Fruit fly (Drosophila melanogaster) whole organism, embryonic: Measurements from ENCODE around the gene CG1801.
A peak's percentile ranks its signal among the peaks of the same experiment; 100 is the strongest.

Experiments used
- Bteb2 ChIP-seq: fragments of 200-800 bp; sonication (Bioruptor generic); optimal IDR thresholded peaks from 2 replicates; lab custom pipeline; 2016; ENCODE audit warnings: missing biosample characterization, missing genetic modification characterization
- CG10321 ChIP-seq: fragments of 200-800 bp; sonication (Bioruptor generic); IDR thresholded peaks from 2 replicates; pipeline ENCODE4 v1.3.6; 2022; ENCODE audit warnings: missing biosample characterization, missing genetic modification characterization
- CG10543 ChIP-seq: fragments of 200-800 bp; sonication (Bioruptor generic); optimal IDR thresholded peaks from 3 replicates; lab custom pipeline; 2017; ENCODE audit warnings: missing biosample characterization, mild to moderate bottlenecking, missing genetic modification characterization, moderate library complexity
- CG11085 ChIP-seq: fragments of 200-800 bp; sonication (Bioruptor generic); IDR thresholded peaks from 2 replicates; pipeline ENCODE4 v1.3.6; 2022; ENCODE audit warnings: missing biosample characterization, missing genetic modification characterization
- CG11723 ChIP-seq: fragments of 200-800 bp; sonication (Bioruptor generic); optimal IDR thresholded peaks from 2 replicates; lab custom pipeline; 2017; ENCODE audit warnings: missing biosample characterization, mild to moderate bottlenecking, missing genetic modification characterization
- CG12659 ChIP-seq: fragments of 200-800 bp; sonication (Bioruptor generic); optimal IDR thresholded peaks from 3 replicates; lab custom pipeline; 2017; ENCODE audit warnings: mild to moderate bottlenecking, missing biosample characterization, missing genetic modification reagents, missing genetic modification characterization
- CG14667 ChIP-seq: fragments of 200-800 bp; sonication (Bioruptor generic); IDR thresholded peaks from 2 replicates; pipeline ENCODE4 v1.3.6; 2022; ENCODE audit warnings: missing biosample characterization, missing genetic modification characterization
- CG14710 ChIP-seq: fragments of 200-800 bp; sonication (Bioruptor generic); optimal IDR thresholded peaks from 3 replicates; lab custom pipeline; 2019; ENCODE audit warnings: missing biosample characterization, mild to moderate bottlenecking, missing genetic modification characterization, moderate library complexity
- CG14860 ChIP-seq: fragments of 200-800 bp; sonication (Bioruptor generic); IDR thresholded peaks from 3 replicates; pipeline ENCODE4 v1.3.6; 2022; ENCODE audit warnings: missing biosample characterization, missing genetic modification characterization; ENCODE audit not compliant: partially characterized antibody
- CG14965 ChIP-seq: fragments of 200-800 bp; sonication (Bioruptor generic); optimal IDR thresholded peaks from 2 replicates; lab custom pipeline; 2016; ENCODE audit warnings: missing biosample characterization, missing genetic modification characterization, borderline replicate concordance
- CG17361 ChIP-seq: fragments of 200-800 bp; sonication (Bioruptor generic); IDR thresholded peaks from 3 replicates; pipeline ENCODE4 v1.3.6; 2022; ENCODE audit warnings: missing biosample characterization, missing genetic modification characterization
- CG17568 ChIP-seq: fragments of 200-800 bp; sonication (Bioruptor generic); optimal IDR thresholded peaks from 2 replicates; lab custom pipeline; 2018; ENCODE audit warnings: missing biosample characterization, mild to moderate bottlenecking, missing genetic modification characterization, moderate library complexity
- CG2116 ChIP-seq: fragments of 200-800 bp; sonication (Bioruptor generic); optimal IDR thresholded peaks from 3 replicates; lab custom pipeline; 2018; ENCODE audit warnings: missing biosample characterization, mild to moderate bottlenecking, missing genetic modification characterization
- CG2129 ChIP-seq: fragments of 200-800 bp; sonication (Bioruptor generic); IDR thresholded peaks from 2 replicates; pipeline ENCODE4 v1.3.6; 2022; ENCODE audit warnings: missing biosample characterization, missing genetic modification characterization; ENCODE audit not compliant: partially characterized antibody
- CG2199 ChIP-seq: fragments of 200-800 bp; sonication (Bioruptor generic); IDR thresholded peaks from 3 replicates; pipeline ENCODE4 v1.3.6; 2022; ENCODE audit warnings: missing biosample characterization, missing genetic modification characterization
- CG30403 ChIP-seq: fragments of 200-800 bp; sonication (Bioruptor generic); optimal IDR thresholded peaks from 3 replicates; lab custom pipeline; 2016; ENCODE audit warnings: missing biosample characterization, missing genetic modification characterization
- CG31441 ChIP-seq: fragments of 200-800 bp; sonication (Bioruptor generic); IDR thresholded peaks from 2 replicates; pipeline ENCODE4 v1.3.6; 2022; ENCODE audit warnings: missing biosample characterization, missing genetic modification characterization
- CG3838 ChIP-seq: fragments of 200-800 bp; sonication (Bioruptor generic); optimal IDR thresholded peaks from 3 replicates; lab custom pipeline; 2016; ENCODE audit warnings: missing biosample characterization, missing genetic modification characterization
- CG6654 ChIP-seq: fragments of 200-800 bp; sonication (Bioruptor generic); optimal IDR thresholded peaks from 2 replicates; lab custom pipeline; 2017; ENCODE audit warnings: missing biosample characterization, mild to moderate bottlenecking, missing genetic modification characterization
- CG9609 ChIP-seq: fragments of 200-800 bp; sonication (Bioruptor generic); optimal IDR thresholded peaks from 3 replicates; lab custom pipeline; 2016; ENCODE audit warnings: missing biosample characterization, missing genetic modification characterization
- Camta ChIP-seq: fragments of 200-800 bp; sonication (Bioruptor generic); optimal IDR thresholded peaks from 2 replicates; lab custom pipeline; 2016; ENCODE audit warnings: missing biosample characterization, missing genetic modification characterization
- CrebB ChIP-seq: fragments of 200-800 bp; sonication (Bioruptor generic); optimal IDR thresholded peaks from 3 replicates; lab custom pipeline; 2018; ENCODE audit warnings: missing biosample characterization, mild to moderate bottlenecking, missing genetic modification characterization
- D ChIP-seq, 2 experiments: fragments of 200-800 bp in 1 of 2; fragments of >200 bp in 1 of 2; sonication (Bioruptor generic) in 1 of 2; optimal IDR thresholded peaks; 2 replicates in 1 of 2; 3 replicates in 1 of 2; lab custom pipeline; 2017; ENCODE audit warnings: mild to moderate bottlenecking in 1 of 2, missing biosample characterization in 1 of 2, missing genetic modification characterization in 1 of 2, missing genetic modification reagents in 1 of 2
- Dad ChIP-seq: fragments of 200-800 bp; sonication (Bioruptor generic); optimal IDR thresholded peaks from 3 replicates; lab custom pipeline; 2016; ENCODE audit warnings: missing biosample characterization, missing genetic modification characterization
- Dp ChIP-seq: fragments of 200-800 bp; sonication (Bioruptor generic); optimal IDR thresholded peaks from 2 replicates; lab custom pipeline; 2018; ENCODE audit warnings: missing biosample characterization, mild to moderate bottlenecking, missing genetic modification characterization, moderate library complexity
- Eip74EF ChIP-seq, 2 experiments: fragments of 200-800 bp in 1 of 2; fragments of >200 bp in 1 of 2; sonication (Bioruptor generic) in 1 of 2; optimal IDR thresholded peaks; 2 replicates each; lab custom pipeline; 2017 to 2019; ENCODE audit warnings: missing biosample characterization in 2 of 2, missing genetic modification characterization in 2 of 2, mild to moderate bottlenecking in 1 of 2, moderate library complexity in 1 of 2
- Elba2 ChIP-seq: fragments of 200-800 bp; sonication (Bioruptor generic); optimal IDR thresholded peaks from 3 replicates; lab custom pipeline; 2016; ENCODE audit warnings: missing biosample characterization, missing genetic modification characterization
- Fer1 ChIP-seq: fragments of 200-800 bp; sonication (Bioruptor generic); optimal IDR thresholded peaks from 2 replicates; lab custom pipeline; 2017; ENCODE audit warnings: missing biosample characterization, mild to moderate bottlenecking, missing genetic modification characterization
- Fer2 ChIP-seq: fragments of 200-800 bp; sonication (Bioruptor generic); optimal IDR thresholded peaks from 2 replicates; lab custom pipeline; 2018; ENCODE audit warnings: missing biosample characterization, mild to moderate bottlenecking, missing genetic modification characterization, moderate library complexity
- HHEX ChIP-seq: fragments of 200-800 bp; sonication (Bioruptor generic); optimal IDR thresholded peaks from 3 replicates; lab custom pipeline; 2017; ENCODE audit warnings: missing biosample characterization, mild to moderate bottlenecking, missing genetic modification characterization, missing genetic modification reagents
- Hmx ChIP-seq: fragments of 200-800 bp; sonication (Bioruptor generic); optimal IDR thresholded peaks from 2 replicates; lab custom pipeline; 2016; ENCODE audit warnings: missing biosample characterization, missing genetic modification characterization
- Oli ChIP-seq: fragments of 200-800 bp; sonication (Bioruptor generic); optimal IDR thresholded peaks from 2 replicates; lab custom pipeline; 2018; ENCODE audit warnings: missing biosample characterization, mild to moderate bottlenecking, missing genetic modification characterization, moderate library complexity
- ac ChIP-seq: fragments of 200-800 bp; sonication (Bioruptor generic); optimal IDR thresholded peaks from 3 replicates; lab custom pipeline; 2017; ENCODE audit warnings: missing biosample characterization, mild to moderate bottlenecking, missing genetic modification characterization
- chn ChIP-seq: fragments of 200-800 bp; sonication (Bioruptor generic); optimal IDR thresholded peaks from 2 replicates; lab custom pipeline; 2016; ENCODE audit warnings: missing biosample characterization, missing genetic modification characterization
- dan ChIP-seq: fragments of 200-800 bp; sonication (Bioruptor generic); IDR thresholded peaks from 2 replicates; pipeline ENCODE4 v1.3.6; 2022; ENCODE audit warnings: missing biosample characterization, missing genetic modification characterization
- danr ChIP-seq: fragments of 200-800 bp; sonication (Bioruptor generic); IDR thresholded peaks from 2 replicates; pipeline ENCODE4 v1.3.6; 2022; ENCODE audit warnings: missing biosample characterization, missing genetic modification characterization
- dati ChIP-seq: fragments of 200-800 bp; sonication (Bioruptor generic); IDR thresholded peaks from 2 replicates; pipeline ENCODE4 v1.3.6; 2022; ENCODE audit warnings: missing biosample characterization, missing genetic modification characterization
- her ChIP-seq: fragments of 200-800 bp; sonication (Bioruptor generic); optimal IDR thresholded peaks from 2 replicates; lab custom pipeline; 2016; ENCODE audit warnings: missing biosample characterization, missing genetic modification characterization
- lilli ChIP-seq: fragments of 200-800 bp; sonication (Bioruptor generic); optimal IDR thresholded peaks from 3 replicates; lab custom pipeline; 2016; ENCODE audit warnings: missing biosample characterization, missing genetic modification characterization
- lov ChIP-seq, 2 experiments: fragments of 200-800 bp in 1 of 2; fragments of >200 bp in 1 of 2; sonication (Bioruptor generic) in 1 of 2; IDR thresholded peaks in 1 of 2; optimal IDR thresholded peaks in 1 of 2; 2 replicates in 1 of 2; 3 replicates in 1 of 2; pipeline versions ENCODE4 v1.3.6 to Lab custom; 2017 to 2022; ENCODE audit warnings: missing biosample characterization in 1 of 2, missing genetic modification characterization in 1 of 2
- nmo ChIP-seq: fragments of 200-800 bp; sonication (Bioruptor generic); optimal IDR thresholded peaks from 2 replicates; lab custom pipeline; 2018; ENCODE audit warnings: missing biosample characterization, mild to moderate bottlenecking, missing genetic modification characterization, moderate library complexity
- oc ChIP-seq: fragments of 200-800 bp; sonication (Bioruptor generic); optimal IDR thresholded peaks from 2 replicates; lab custom pipeline; 2018; ENCODE audit warnings: missing biosample characterization, mild to moderate bottlenecking, missing genetic modification characterization, moderate library complexity
- sc ChIP-seq, 3 experiments: fragments of >200 bp in 2 of 3; fragments of 200-800 bp in 1 of 3; sonication (Bioruptor generic) in 1 of 3; optimal IDR thresholded peaks; 2 replicates in 2 of 3; 3 replicates in 1 of 3; lab custom pipeline; 2017; ENCODE audit warnings: mild to moderate bottlenecking in 1 of 3, missing biosample characterization in 1 of 3, missing genetic modification characterization in 1 of 3, missing genetic modification reagents in 1 of 3
- sob ChIP-seq: fragments of 200-800 bp; sonication (Bioruptor generic); IDR thresholded peaks from 2 replicates; pipeline ENCODE4 v1.3.6; 2022; ENCODE audit warnings: missing biosample characterization, missing genetic modification characterization
- tap ChIP-seq: fragments of 200-800 bp; optimal IDR thresholded peaks from 3 replicates; lab custom pipeline; 2019; ENCODE audit warnings: missing biosample characterization, mild to moderate bottlenecking, missing genetic modification characterization, moderate library complexity
- tna ChIP-seq: fragments of 200-800 bp; sonication (Bioruptor generic); IDR thresholded peaks from 2 replicates; pipeline ENCODE4 v1.3.6; 2022; ENCODE audit warnings: missing biosample characterization, missing genetic modification characterization; ENCODE audit not compliant: partially characterized antibody
- ttk ChIP-seq: fragments of 200-800 bp; sonication (Bioruptor generic); IDR thresholded peaks from 2 replicates; pipeline ENCODE4 v2.1.2; 2022; ENCODE audit warnings: missing biosample characterization, missing genetic modification characterization
- usp ChIP-seq: fragments of >200 bp; optimal IDR thresholded peaks from 2 replicates; lab custom pipeline; 2017; ENCODE audit warnings: missing biosample characterization, missing genetic modification characterization

Gene CG1801

DNA sequence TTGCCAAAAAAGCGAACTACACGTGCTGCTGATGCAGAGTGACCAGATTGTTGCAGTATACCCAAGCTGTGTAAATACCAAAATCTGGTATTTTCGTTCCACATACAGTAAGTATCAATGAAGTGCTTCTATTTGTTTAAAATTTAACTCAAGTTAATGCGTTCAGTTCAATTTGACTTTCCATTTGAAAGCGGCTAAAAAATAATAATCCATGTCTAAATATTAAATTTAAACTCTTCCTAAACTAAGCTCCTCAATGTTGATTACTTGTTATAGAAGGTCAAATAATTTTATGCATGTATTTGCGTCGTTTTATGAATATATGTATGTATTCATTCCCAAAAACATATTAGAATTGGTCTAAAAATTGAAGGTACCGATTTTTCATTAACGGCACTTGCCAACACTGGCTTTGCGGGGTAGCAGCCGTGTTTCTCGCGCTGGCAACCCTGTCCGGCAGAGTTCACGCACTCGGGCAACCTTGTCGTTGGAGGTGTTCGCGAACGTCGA is 32.5 kb upstream of the CG1801 start, which contains the start of the genes peng and sol (continued):
- TF ChIP-seq CG9609 (GFP tag; lab: Kevin White, UChicago) (peak; percentile 57), tap (tag; lab: Kevin White, UChicago) (no peak), lov (optimal IDR thresholded peaks at IDR 0.05; lab: Kevin White, UChicago) (no peak), lov (GFP tag; IDR thresholded peaks at IDR 0.05; lab: Robert Waterston, UW) (peak; percentile 49; the same call in 1 of the 3 replicates), sob (GFP tag; lab: Robert Waterston, UW) (peak; percentile 72), Bteb2 (GFP tag; lab: Kevin White, UChicago) (peak; percentile 64), ac (no peak), CG12659 (GFP tag; lab: Kevin White, UChicago) (peak; percentile 70), Elba2 (peak; percentile 15), dati (GFP tag; lab: Robert Waterston, UW) (no peak), CG30403 (GFP tag; lab: Kevin White, UChicago) (peak; percentile 87), usp (GFP tag; lab: Kevin White, UChicago) (no peak), CG17361 (peak; percentile 84; the same call in 2 of the 3 replicates), CG2116 (GFP tag; lab: Kevin White, UChicago) (peak; percentile 61), Oli (peak; percentile 63), Fer2 (tag; lab: Kevin White, UChicago) (peak; percentile 49), Fer1 (GFP tag; lab: Kevin White, UChicago) (peak; percentile 72), dan (no peak), CG14860 (GFP tag; lab: Robert Waterston, UW) (no peak), CG2199 (GFP tag; lab: Robert Waterston, UW) (no peak), oc (tag; lab: Kevin White, UChicago) (no peak), danr (GFP tag; lab: Robert Waterston, UW) (peak; percentile 45; the same call in 1 of the 2 replicates), CrebB (no peak), Dad (peak; percentile 33), her (GFP tag; lab: Kevin White, UChicago) (peak; percentile 40), nmo (GFP tag; lab: Kevin White, UChicago) (peak; percentile 85), CG14667 (no peak), CG11723 (GFP tag; lab: Kevin White, UChicago) (peak; percentile 57), Dp (GFP tag; lab: Kevin White, UChicago) (no peak), CG2129 (GFP tag; lab: Robert Waterston, UW) (no peak), Eip74EF (GFP tag; optimal IDR thresholded peaks at IDR 0.05; lab: Kevin White, UChicago) (no peak), CG17568 (GFP tag; lab: Kevin White, UChicago) (no peak), sc (optimal IDR thresholded peaks at IDR 0.05; lab: Kevin White, UChicago) (no peak), sc (GFP tag; optimal IDR thresholded peaks at IDR 0.05; lab: Kevin White, UChicago) (no peak), tna (no peak), ttk (GFP tag; lab: Robert Waterston, UW) (no peak), chn (peak; percentile 80), Hmx (GFP tag; lab: Kevin White, UChicago) (no peak), CG10543 (GFP tag; lab: Kevin White, UChicago) (peak; percentile 38), CG6654 (GFP tag; lab: Kevin White, UChicago) (no peak), CG10321 (GFP tag; lab: Robert Waterston, UW) (no peak), CG3838 (GFP tag; lab: Kevin White, UChicago) (peak; percentile 2), D (optimal IDR thresholded peaks at IDR 0.05; lab: Kevin White, UChicago) (no peak), D (GFP tag; optimal IDR thresholded peaks at IDR 0.05; lab: Kevin White, UChicago) (peak; percentile 44), HHEX (peak; percentile 75), CG11085 (GFP tag; lab: Robert Waterston, UW) (no peak), Camta (GFP tag; lab: Kevin White, UChicago) (peak; percentile 71), CG31441 (peak; percentile 71; the same call in 1 of the 2 replicates), CG14965 (no peak), CG14710 (tag; lab: Kevin White, UChicago) (peak; percentile 80), lilli (GFP tag; lab: Kevin White, UChicago) (peak; percentile 87)
